Worm (Caenorhabditis elegans): ENCODE data around the gene C01C4.2.

The C01C4.2 gene

DNA sequence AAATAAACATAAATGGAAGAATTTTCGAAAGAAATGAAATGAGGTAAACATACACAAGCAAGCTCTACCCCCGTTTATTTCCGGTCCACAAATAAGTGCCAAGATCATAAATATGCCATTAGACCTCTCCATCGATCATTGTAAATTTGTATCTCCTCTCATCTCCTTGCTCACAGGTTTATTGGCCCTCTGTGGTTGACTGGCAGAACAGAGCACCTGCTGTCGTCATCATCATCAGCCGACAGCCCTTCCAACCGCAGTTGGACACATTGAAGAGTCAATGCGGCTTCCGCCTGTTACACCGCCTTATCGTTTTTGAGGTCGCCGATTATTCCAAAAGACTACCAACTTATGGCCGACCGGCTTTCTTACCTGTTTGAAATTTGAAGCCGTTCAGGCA, 23.7 kb downstream of the C01C4.2 start:
- TF ChIP-seq unc-55 (GFP tag; optimal IDR thresholded peaks at IDR 0.05): peak; percentile 47
- no peak for TF ChIP-seq dve-1 (tag; optimal IDR thresholded peaks at IDR 0.05)
- TF ChIP-seq zip-5 (tag; optimal IDR thresholded peaks at IDR 0.05): no peak
- TF ChIP-seq tbx-7 (tag; optimal IDR thresholded peaks at IDR 0.05): no peak
- TF ChIP-seq hlh-30 (tag; optimal IDR thresholded peaks at IDR 0.05; ENCODE audit: insufficient read depth): no peak

DNA sequence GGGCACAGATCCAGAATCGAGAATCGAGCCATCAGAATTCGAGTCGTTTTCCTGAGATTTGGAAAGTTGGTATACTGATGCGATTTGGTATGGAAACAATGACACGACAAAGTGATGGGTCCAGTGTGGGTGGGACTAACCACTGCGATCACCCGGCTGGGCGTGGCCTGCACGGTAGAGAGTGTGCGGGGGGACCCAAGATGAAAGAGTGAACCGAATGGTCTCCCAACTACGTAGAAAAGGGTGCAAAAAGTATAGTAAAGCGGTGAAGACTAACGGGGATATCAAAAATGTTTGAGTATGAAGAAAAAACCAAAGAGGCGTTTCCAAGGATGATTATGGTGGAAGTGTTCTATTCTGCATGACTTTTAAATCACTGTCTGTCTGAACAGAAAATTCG, 27.3 kb downstream of the C01C4.2 start, which contains the start of gene fkh-2:
Gene fkh-2 (minus strand): TSS at position 101 of the 400 bp plus-strand sequence.
- TF ChIP-seq ceh-2 (tag; optimal IDR thresholded peaks at IDR 0.05) (no peak), ttx-3 (tag; optimal IDR thresholded peaks at IDR 0.05) (no peak), pha-2 (tag; optimal IDR thresholded peaks at IDR 0.05) (no peak), zip-5 (tag; optimal IDR thresholded peaks at IDR 0.05) (no peak), Y22D7AL.16 (tag; optimal IDR thresholded peaks at IDR 0.05) (no peak), gmeb-2 (tag; optimal IDR thresholded peaks at IDR 0.05) (no peak), unc-86 (tag; optimal IDR thresholded peaks at IDR 0.05) (no peak), C38D4.7 (GFP tag; optimal IDR thresholded peaks at IDR 0.05) (no peak), odd-2 (tag; optimal IDR thresholded peaks at IDR 0.05) (no peak), lim-6 (tag; optimal IDR thresholded peaks at IDR 0.05) (no peak), unc-55 (GFP tag; optimal IDR thresholded peaks at IDR 0.05) (no peak), fkh-6 (tag; optimal IDR thresholded peaks at IDR 0.05) (no peak), ceh-31 (tag; optimal IDR thresholded peaks at IDR 0.05) (no peak), ceh-34 (tag; optimal IDR thresholded peaks at IDR 0.05) (no peak), pqm-1 (tag; optimal IDR thresholded peaks at IDR 0.05) (no peak), fax-1 (tag; optimal IDR thresholded peaks at IDR 0.05) (no peak), F13H6.1 (tag; optimal IDR thresholded peaks at IDR 0.05) (no peak), ceh-18 (tag; optimal IDR thresholded peaks at IDR 0.05) (no peak), sox-2 (GFP tag; IDR thresholded peaks at IDR 0.05) (no peak)

DNA sequence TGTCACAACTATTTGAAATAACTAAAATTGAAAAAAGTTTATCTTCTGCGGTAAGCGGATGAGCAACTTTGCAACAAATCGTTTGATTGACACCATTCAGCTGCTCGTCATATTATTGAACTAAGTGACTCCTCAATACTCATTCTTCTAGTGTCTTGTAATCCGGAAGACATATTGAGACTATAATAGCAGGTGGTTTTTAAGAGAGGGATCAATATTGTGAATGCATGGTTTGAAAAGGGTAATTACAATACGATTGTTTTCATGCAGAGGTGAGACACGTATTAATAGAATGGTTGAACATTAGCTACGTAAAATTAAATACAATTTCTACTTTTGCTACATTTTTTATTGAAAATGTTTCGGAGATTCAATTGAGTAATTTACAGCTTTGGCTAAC, 28.3 kb downstream of the C01C4.2 start:
- TF ChIP-seq ceh-30 (tag; optimal IDR thresholded peaks at IDR 0.05) (no peak), K09A11.1 (tag; optimal IDR thresholded peaks at IDR 0.05; ENCODE audit: insufficient read depth) (no peak), dve-1 (tag; optimal IDR thresholded peaks at IDR 0.05) (no peak), pax-1 (tag; optimal IDR thresholded peaks at IDR 0.05) (no peak), unc-3 (GFP tag; conservative IDR thresholded peaks at IDR 0.05) (no peak), unc-3 (tag; optimal IDR thresholded peaks at IDR 0.05) (no peak), ref-2 (tag; optimal IDR thresholded peaks at IDR 0.05) (no peak), pat-9 (tag; optimal IDR thresholded peaks at IDR 0.05) (no peak), elt-4 (tag; optimal IDR thresholded peaks at IDR 0.05) (no peak), unc-86 (tag; optimal IDR thresholded peaks at IDR 0.05) (no peak), ceh-34 (tag; optimal IDR thresholded peaks at IDR 0.05) (no peak), ama-1 (optimal IDR thresholded peaks at IDR 0.05) (no peak), syd-9 (tag; optimal IDR thresholded peaks at IDR 0.05) (no peak), ceh-9 (tag; optimal IDR thresholded peaks at IDR 0.05) (no peak)

DNA sequence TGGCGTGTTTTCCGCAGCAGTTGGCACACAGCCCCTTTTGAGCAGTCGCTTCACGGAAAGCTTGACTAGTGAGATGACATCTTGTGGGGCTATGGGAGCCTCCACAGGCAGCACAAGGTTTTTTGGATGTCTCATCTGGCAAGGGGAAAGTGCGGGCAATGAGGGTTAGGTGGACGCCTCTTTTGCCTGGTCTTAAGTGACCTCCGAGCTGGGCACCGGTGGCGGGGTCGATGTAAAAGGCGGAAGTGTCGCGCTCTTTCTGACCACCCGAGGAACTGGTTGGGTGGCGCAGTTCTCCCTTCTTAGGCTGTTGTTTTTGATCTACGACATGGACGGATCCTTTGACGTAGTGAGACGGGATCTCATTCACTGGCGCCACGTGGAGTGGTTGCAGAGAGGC, 36.5 kb downstream of the C01C4.2 start:
- TF ChIP-seq pqm-1 (tag; optimal IDR thresholded peaks at IDR 0.05) (no peak), rnt-1 (tag; optimal IDR thresholded peaks at IDR 0.05) (no peak), elt-4 (tag; optimal IDR thresholded peaks at IDR 0.05) (no peak), hlh-13 (GFP tag; optimal IDR thresholded peaks at IDR 0.05) (no peak), hlh-30 (tag; optimal IDR thresholded peaks at IDR 0.05; ENCODE audit: insufficient read depth) (no peak), ceh-18 (tag; optimal IDR thresholded peaks at IDR 0.05) (no peak), Y22D7AL.16 (tag; optimal IDR thresholded peaks at IDR 0.05) (no peak), ref-2 (tag; optimal IDR thresholded peaks at IDR 0.05) (no peak), ceh-2 (tag; optimal IDR thresholded peaks at IDR 0.05) (no peak), dve-1 (tag; optimal IDR thresholded peaks at IDR 0.05) (no peak), ceh-6 (GFP tag; optimal IDR thresholded peaks at IDR 0.05) (no peak)
